Worm (Caenorhabditis elegans): ENCODE measurements around the gene F32A5.8.

DNA sequence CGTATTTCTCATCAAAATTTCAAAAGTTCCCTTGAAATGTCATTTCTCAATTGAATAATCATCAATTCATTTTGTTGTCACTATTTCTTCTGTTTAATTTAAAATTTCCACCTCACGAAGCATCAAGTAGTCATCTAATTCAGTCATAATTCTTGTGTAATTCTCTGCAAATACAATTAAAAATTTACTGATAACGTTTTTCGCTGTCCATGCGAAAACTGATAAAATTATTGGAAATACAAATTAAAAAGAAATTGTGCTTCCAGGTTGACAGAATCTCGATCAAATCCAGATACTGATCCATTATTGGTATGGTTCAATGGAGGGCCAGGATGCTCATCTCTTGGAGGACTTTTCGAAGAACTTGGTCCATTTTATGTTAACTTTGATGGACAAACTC is 22.6 kb upstream of the F32A5.8 start:
- no peak for TF ChIP-seq unc-62 (GFP tag; optimal IDR thresholded peaks at IDR 0.05)
- no peak for TF ChIP-seq snpc-4 (tag; optimal IDR thresholded peaks at IDR 0.05)
- TF ChIP-seq aly-2 (tag; optimal IDR thresholded peaks at IDR 0.05): no peak
